2 worm cellular contexts compared by ENCODE assay signal in the genomic region with DNA sequence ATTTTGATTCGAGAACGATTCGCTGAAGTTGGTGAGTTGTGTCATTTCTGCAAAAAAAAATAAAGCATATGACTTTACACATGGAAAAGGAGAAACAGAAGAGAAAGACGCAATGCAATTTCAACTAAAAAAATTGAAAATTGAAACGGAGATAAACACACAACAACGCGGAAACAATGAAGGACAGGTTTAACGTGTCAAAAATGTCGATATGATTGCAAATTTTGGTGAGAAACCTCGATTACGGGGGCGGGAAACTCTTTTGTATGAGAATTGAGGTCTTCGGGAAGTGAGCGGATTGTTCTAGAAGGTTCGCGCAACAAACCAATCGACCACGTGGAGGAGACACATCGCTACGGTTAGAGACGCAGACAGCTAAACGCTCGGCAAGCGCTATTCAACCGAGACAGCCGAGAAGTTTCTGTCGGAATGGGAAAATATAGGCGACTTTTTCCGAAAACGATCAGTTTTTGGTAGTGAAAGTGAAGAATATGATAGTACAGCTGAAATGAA.
A peak's percentile ranks its signal among the peaks of the same experiment; 100 is the strongest.
TF ChIP-seq lines count a peak whose summit lies in the region.

TSS of gene R107.5 (minus strand) at position 51 of the 513 bp plus-strand sequence.

TF ChIP-seq in whole organism, L1 larva, 84 proteins besides CTCF, POLR2A, EP300 and RAD21 (continued from another document):
- TF ChIP-seq nhr-71 (tag; optimal IDR thresholded peaks at IDR 0.05; lab: Kevin White, UChicago) = peak; percentile 98
- no peak for TF ChIP-seq mef-2 (tag; optimal IDR thresholded peaks at IDR 0.05; lab: Kevin White, UChicago)
- peak; percentile 49 for TF ChIP-seq lir-3 (tag; optimal IDR thresholded peaks at IDR 0.05; lab: Kevin White, UChicago; ENCODE audit: poor library complexity)
- TF ChIP-seq unc-86 (tag; optimal IDR thresholded peaks at IDR 0.05; lab: Kevin White, UChicago) = peak; percentile 83
- peak; percentile 82 to 88 for TF ChIP-seq lin-35 (GFP tag; optimal IDR thresholded peaks at IDR 0.05; lab: Kevin White, UChicago)
- peak; percentile 99 for TF ChIP-seq fkh-8 (tag; optimal IDR thresholded peaks at IDR 0.05; lab: Kevin White, UChicago)
- TF ChIP-seq unc-30 (tag; optimal IDR thresholded peaks at IDR 0.05; lab: Kevin White, UChicago) = no peak
- no peak for TF ChIP-seq sptf-1 (tag; optimal IDR thresholded peaks at IDR 0.05; lab: Kevin White, UChicago)
- TF ChIP-seq ets-5 (GFP tag; IDR thresholded peaks at IDR 0.05; lab: Robert Waterston, UW) = no peak
- peak; percentile 92 for TF ChIP-seq nhr-19 (GFP tag; conservative IDR thresholded peaks at IDR 0.05; lab: Robert Waterston, UW)
- no peak for TF ChIP-seq lin-39 (tag; optimal IDR thresholded peaks at IDR 0.05; lab: Kevin White, UChicago)
- TF ChIP-seq hlh-17 (GFP tag; optimal IDR thresholded peaks at IDR 0.05; lab: Kevin White, UChicago; ENCODE audit: borderline replicate concordance) = no peak
- TF ChIP-seq hpl-2 (GFP tag; optimal IDR thresholded peaks at IDR 0.05; lab: Kevin White, UChicago) = no peak
- peak; percentile 94 for TF ChIP-seq mep-1 (tag; optimal IDR thresholded peaks at IDR 0.05; lab: Kevin White, UChicago)
- peak; percentile 73 for TF ChIP-seq egl-13 (tag; optimal IDR thresholded peaks at IDR 0.05; lab: Kevin White, UChicago)
- peak; percentile 71 to 77 (median 74) for TF ChIP-seq dpl-1 (GFP tag; optimal IDR thresholded peaks at IDR 0.05; lab: Kevin White, UChicago)
- no peak for TF ChIP-seq ama-1 (optimal IDR thresholded peaks at IDR 0.05; lab: Kevin White, UChicago)
- TF ChIP-seq ztf-4 (tag; optimal IDR thresholded peaks at IDR 0.05; lab: Kevin White, UChicago) = peak; percentile 97
- peak; percentile 98 for TF ChIP-seq blmp-1 (tag; optimal IDR thresholded peaks at IDR 0.05; lab: Kevin White, UChicago)
- TF ChIP-seq C16A3.4 (tag; optimal IDR thresholded peaks at IDR 0.05; lab: Kevin White, UChicago) = peak; percentile 83
- TF ChIP-seq nhr-237 (tag; optimal IDR thresholded peaks at IDR 0.05; lab: Kevin White, UChicago) = peak; percentile 93
- no peak for TF ChIP-seq fkh-4 (tag; optimal IDR thresholded peaks at IDR 0.05; lab: Kevin White, UChicago; ENCODE audit: borderline replicate concordance)
- no peak for TF ChIP-seq efl-3 (GFP tag; optimal IDR thresholded peaks at IDR 0.05; lab: Kevin White, UChicago)
- no peak for TF ChIP-seq ces-1 (GFP tag; optimal IDR thresholded peaks at IDR 0.05; lab: Kevin White, UChicago)
- peak; percentile 89 for TF ChIP-seq lin-13 (GFP tag; optimal IDR thresholded peaks at IDR 0.05; lab: Kevin White, UChicago)
- TF ChIP-seq nhr-11 (tag; optimal IDR thresholded peaks at IDR 0.05; lab: Kevin White, UChicago) = peak; percentile 22
- peak in 4 of 6 experiments; percentile 50 to 96 (median 81) for TF ChIP-seq elt-3 (tag; optimal IDR thresholded peaks at IDR 0.05; lab: Kevin White, UChicago)
- peak; percentile 75 for TF ChIP-seq isw-1 (GFP tag; IDR thresholded peaks at IDR 0.05; lab: Robert Waterston, UW)

TF ChIP-seq in whole organism, young adult, 124 proteins besides CTCF, POLR2A, EP300 and RAD21 (continued from another document):
- peak; percentile 71 for TF ChIP-seq akir-1 (GFP tag; optimal IDR thresholded peaks at IDR 0.05; lab: Kevin White, UChicago)
- TF ChIP-seq somi-1 (GFP tag; optimal IDR thresholded peaks at IDR 0.05; lab: Kevin White, UChicago) = peak; percentile 97
- TF ChIP-seq pha-4 (tag; optimal IDR thresholded peaks at IDR 0.05; lab: Kevin White, UChicago) = no peak
- TF ChIP-seq ceh-79 (tag; optimal IDR thresholded peaks at IDR 0.05; lab: Kevin White, UChicago) = peak; percentile 62
- peak; percentile 58; the same call in 1 of the 2 replicates for TF ChIP-seq ceh-100 (GFP tag; IDR thresholded peaks at IDR 0.05; lab: Robert Waterston, UW)
- TF ChIP-seq repo-1 (tag; optimal IDR thresholded peaks at IDR 0.05; lab: Kevin White, UChicago) = peak; percentile 96
- TF ChIP-seq madf-6 (GFP tag; IDR thresholded peaks at IDR 0.05; lab: Robert Waterston, UW) = peak; percentile 79
- peak; percentile 82 for TF ChIP-seq F10E7.11 (tag; optimal IDR thresholded peaks at IDR 0.05; lab: Kevin White, UChicago)
- TF ChIP-seq K11D2.4 (GFP tag; IDR thresholded peaks at IDR 0.05; lab: Robert Waterston, UW) = peak; percentile 96
- no peak for TF ChIP-seq mes-4 (tag; optimal IDR thresholded peaks at IDR 0.05; lab: Kevin White, UChicago)
- no peak for TF ChIP-seq T26A5.8 (tag; optimal IDR thresholded peaks at IDR 0.05; lab: Kevin White, UChicago)
- no peak for TF ChIP-seq nfya-2 (GFP tag; IDR thresholded peaks at IDR 0.05; lab: Robert Waterston, UW)
- TF ChIP-seq ceh-40 (GFP tag; IDR thresholded peaks at IDR 0.05; lab: Robert Waterston, UW) = 0 out of 2 replicates have a peak, but pooled peaks have one; percentile 42
- peak; percentile 97 for TF ChIP-seq rpc-1 (optimal IDR thresholded peaks at IDR 0.05; lab: Kevin White, UChicago)
- no peak for TF ChIP-seq rpc-1 (tag; optimal IDR thresholded peaks at IDR 0.05; lab: Kevin White, UChicago)
- no peak for TF ChIP-seq madf-8 (GFP tag; conservative IDR thresholded peaks at IDR 0.05; lab: Robert Waterston, UW)
- peak; percentile 86 for TF ChIP-seq ama-1 (optimal IDR thresholded peaks at IDR 0.05; lab: Kevin White, UChicago)
- TF ChIP-seq ama-1 (GFP tag; optimal IDR thresholded peaks at IDR 0.05; lab: Kevin White, UChicago) = no peak
- TF ChIP-seq B0336.3 (GFP tag; IDR thresholded peaks at IDR 0.05; lab: Robert Waterston, UW) = peak; percentile 94
- peak; percentile 95 for TF ChIP-seq ceh-27 (GFP tag; optimal IDR thresholded peaks at IDR 0.05; lab: Kevin White, UChicago)
- TF ChIP-seq ztf-6 (GFP tag; IDR thresholded peaks at IDR 0.05; lab: Robert Waterston, UW) = 0 out of 2 replicates have a peak, but pooled peaks have one; percentile 60
- no peak for TF ChIP-seq hlh-26 (GFP tag; conservative IDR thresholded peaks at IDR 0.05; lab: Robert Waterston, UW)
- TF ChIP-seq die-1 (tag; optimal IDR thresholded peaks at IDR 0.05; lab: Kevin White, UChicago) = peak; percentile 20
- TF ChIP-seq nfyb-1 (GFP tag; IDR thresholded peaks at IDR 0.05; lab: Robert Waterston, UW) = peak; percentile 97
- peak; percentile 95 for TF ChIP-seq dpff-1 (tag; optimal IDR thresholded peaks at IDR 0.05; lab: Kevin White, UChicago)
- no peak for TF ChIP-seq hrde-1 (tag; optimal IDR thresholded peaks at IDR 0.05; lab: Kevin White, UChicago; ENCODE audit: borderline replicate concordance)
- no peak for TF ChIP-seq ztf-25 (GFP tag; IDR thresholded peaks at IDR 0.05; lab: Robert Waterston, UW)
- peak; percentile 55 for TF ChIP-seq ets-4 (GFP tag; optimal IDR thresholded peaks at IDR 0.05; lab: Kevin White, UChicago)
- TF ChIP-seq mcd-1 (GFP tag; IDR thresholded peaks at IDR 0.05; lab: Robert Waterston, UW) = peak; percentile 89
- TF ChIP-seq sptf-2 (GFP tag; optimal IDR thresholded peaks at IDR 0.05; lab: Kevin White, UChicago) = no peak
- TF ChIP-seq lin-54 (GFP tag; optimal IDR thresholded peaks at IDR 0.05; lab: Kevin White, UChicago) = peak; percentile 86
- TF ChIP-seq B0261.1 (tag; optimal IDR thresholded peaks at IDR 0.05; lab: Kevin White, UChicago) = peak; percentile 32
- TF ChIP-seq sdz-38 (tag; optimal IDR thresholded peaks at IDR 0.05; lab: Kevin White, UChicago) = no peak
- TF ChIP-seq lin-35 (GFP tag; optimal IDR thresholded peaks at IDR 0.05; lab: Kevin White, UChicago) = peak in 2 of 3 experiments; percentile 52 to 78
- TF ChIP-seq F52B5.7 (tag; optimal IDR thresholded peaks at IDR 0.05; lab: Kevin White, UChicago) = peak; percentile 54
- TF ChIP-seq F23B12.7 (tag; optimal IDR thresholded peaks at IDR 0.05; lab: Kevin White, UChicago; ENCODE audit: insufficient read depth) = no peak
- TF ChIP-seq tbp1 (GFP tag; optimal IDR thresholded peaks at IDR 0.05; lab: Kevin White, UChicago) = peak; percentile 76
